Worm (Caenorhabditis elegans) whole organism, young adult: ENCODE data around the gene F58E6.4.

Experiments
- F49E8.2 ChIP-seq: sonication (generic microtip); optimal IDR thresholded peaks from 3 replicates; lab custom pipeline; 2017; ENCODE audit warnings: missing genetic modification characterization, mild to moderate bottlenecking, missing compliant biosample characterization, antibody characterized with exemption, moderate library complexity; ENCODE audit not compliant: insufficient read depth
- F57A8.1 ChIP-seq: fragments of 200-800 bp; sonication (Bioruptor generic); optimal IDR thresholded peaks from 2 replicates; lab custom pipeline; 2018; ENCODE audit warnings: mild to moderate bottlenecking, missing genetic modification characterization, moderate library complexity, missing compliant biosample characterization
- ceh-100 ChIP-seq: fragments of 200-800 bp; sonication (Bioruptor generic); IDR thresholded peaks from 2 replicates; pipeline ENCODE4 v1.3.6; 2022; ENCODE audit warnings: missing genetic modification reagents, missing genetic modification characterization, missing compliant biosample characterization
- dpl-1 ChIP-seq: fragments of 150-350 bp; optimal IDR thresholded peaks from 2 replicates; lab custom pipeline; 2014; ENCODE audit warnings: missing biosample characterization, missing genetic modification reagents, missing genetic modification characterization
- madf-3 ChIP-seq: fragments of 200-800 bp; sonication (Bioruptor generic); IDR thresholded peaks from 2 replicates; pipeline ENCODE4 v1.3.6; 2022; ENCODE audit warnings: missing genetic modification reagents, missing genetic modification characterization, missing compliant biosample characterization
- nhr-90 ChIP-seq: sonication (generic microtip); optimal IDR thresholded peaks from 2 replicates; lab custom pipeline; 2016; ENCODE audit warnings: missing genotype, mild to moderate bottlenecking, missing genetic modification characterization, missing compliant biosample characterization
- pbrm-1 ChIP-seq: fragments of 200-800 bp; sonication (Bioruptor generic); IDR thresholded peaks from 2 replicates; pipeline ENCODE4 v1.3.6; 2022; ENCODE audit warnings: missing genetic modification reagents, missing genetic modification characterization, missing compliant biosample characterization
- pha-4 ChIP-seq: fragments of 150-350 bp; sonication (generic microtip); optimal IDR thresholded peaks from 2 replicates; lab custom pipeline; 2014; ENCODE audit warnings: missing biosample characterization, missing genetic modification reagents, missing genetic modification characterization
- rec-8 ChIP-seq, 2 experiments: sonication (generic microtip); optimal IDR thresholded peaks; 2 replicates each; lab custom pipeline; 2016; ENCODE audit warnings: mild to moderate bottlenecking in 2 of 2, missing genetic modification characterization in 2 of 2, missing genetic modification reagents in 2 of 2, missing genotype in 2 of 2, missing biosample characterization in 1 of 2, missing compliant biosample characterization in 1 of 2, moderate library complexity in 1 of 2
- repo-1 ChIP-seq: sonication (generic microtip); optimal IDR thresholded peaks from 2 replicates; lab custom pipeline; 2017; ENCODE audit warnings: mild to moderate bottlenecking, missing genetic modification characterization, missing compliant biosample characterization
- sdz-38 ChIP-seq: sonication (generic microtip); optimal IDR thresholded peaks from 2 replicates; lab custom pipeline; 2016; ENCODE audit warnings: missing genotype, missing genetic modification characterization, missing compliant biosample characterization
- snpc-4 ChIP-seq, 5 experiments: fragments of 150-350 bp in 1 of 5; sonication (generic microtip) in 4 of 5; optimal IDR thresholded peaks; 2 replicates each; lab custom pipeline; 2014 to 2018; ENCODE audit warnings: missing genetic modification characterization in 5 of 5, missing biosample characterization in 3 of 5, antibody characterized with exemption in 2 of 5, mild to moderate bottlenecking in 2 of 5, missing compliant biosample characterization in 2 of 5, missing genotype in 2 of 5, moderate library complexity in 2 of 5, missing genetic modification reagents in 1 of 5
- unc-62 ChIP-seq: fragments of 150-350 bp; optimal IDR thresholded peaks from 2 replicates; lab custom pipeline; 2014; ENCODE audit warnings: missing biosample characterization, missing genetic modification reagents, missing genetic modification characterization

DNA sequence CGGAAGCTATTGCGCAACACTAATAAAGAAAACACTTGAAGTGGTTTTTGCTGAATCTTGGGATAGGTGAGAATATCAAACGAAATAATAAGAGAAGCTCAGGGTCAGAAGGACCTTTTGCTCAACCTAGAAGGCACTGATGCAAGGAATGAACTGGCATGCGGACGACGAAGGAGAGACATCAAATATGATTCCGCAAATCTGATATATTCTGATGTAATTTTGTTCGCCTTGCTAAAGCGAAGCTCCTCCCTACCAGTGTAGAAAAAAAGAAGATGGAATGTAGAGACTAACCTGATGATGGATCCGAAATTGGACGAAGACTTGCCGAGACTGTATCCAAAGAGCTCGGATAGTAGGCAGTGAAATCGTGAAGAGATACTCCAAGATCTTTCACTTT, 17.7 kb upstream of the F58E6.4 start:
- TF ChIP-seq F57A8.1 (no peak), ceh-100 (GFP tag; lab: Robert Waterston, UW) (no peak), nhr-90 (tag; lab: Kevin White, UChicago) (no peak), unc-62 (GFP tag; lab: Kevin White, UChicago) (no peak), snpc-4 (GFP tag; optimal IDR thresholded peaks at IDR 0.05; lab: Kevin White, UChicago) (no peak), snpc-4 (tag; optimal IDR thresholded peaks at IDR 0.05; lab: Kevin White, UChicago) (no peak), dpl-1 (no peak), F49E8.2 (no peak), repo-1 (tag; lab: Kevin White, UChicago) (no peak), pha-4 (tag; lab: Kevin White, UChicago) (no peak), sdz-38 (tag; lab: Kevin White, UChicago) (no peak), madf-3 (GFP tag; lab: Robert Waterston, UW) (no peak), pbrm-1 (GFP tag; lab: Robert Waterston, UW) (no peak), rec-8 (tag; optimal IDR thresholded peaks at IDR 0.05; lab: Kevin White, UChicago) (no peak)
